Worm (Caenorhabditis elegans) whole organism, L4/young adult: ENCODE results near the gene nhr-30.

Experiments used
- W03F9.2 ChIP-seq: fragments of 150-350 bp; optimal IDR thresholded peaks from 2 replicates; lab custom pipeline; 2014; ENCODE audit warnings: missing biosample characterization, missing genetic modification characterization
- dao-5 ChIP-seq: sonication (generic microtip); optimal IDR thresholded peaks from 2 replicates; lab custom pipeline; 2016; ENCODE audit warnings: missing genotype, missing genetic modification characterization, moderate library complexity, missing compliant biosample characterization
- him-1 ChIP-seq: sonication (generic microtip); optimal IDR thresholded peaks from 2 replicates; lab custom pipeline; 2016; ENCODE audit warnings: missing genotype, missing genetic modification reagents, missing genetic modification characterization, missing compliant biosample characterization

ce11 chrV:9063134-9063533, 18.2 kb downstream of the nhr-30 start:
- TF ChIP-seq him-1 (tag; lab: Kevin White, UChicago) (no peak), W03F9.2 (tag; lab: Kevin White, UChicago) (no peak), dao-5 (tag; lab: Kevin White, UChicago) (no peak)
